Worm (Caenorhabditis elegans) whole organism, L2 larva: ENCODE measurements around the gene F41G3.6.
A peak's percentile ranks its signal among the peaks of the same experiment; 100 is the strongest.

ENCODE experiments used
- C34F6.9 ChIP-seq: fragments of 150-350 bp; optimal IDR thresholded peaks from 2 replicates; lab custom pipeline; 2014; ENCODE audit warnings: missing biosample characterization, missing genetic modification characterization
- F13H6.1 ChIP-seq: sonication (generic microtip); optimal IDR thresholded peaks from 2 replicates; lab custom pipeline; 2016; ENCODE audit warnings: missing genetic modification characterization, missing compliant biosample characterization
- R02D3.7 ChIP-seq: fragments of 150-350 bp; optimal IDR thresholded peaks from 2 replicates; lab custom pipeline; 2014; ENCODE audit warnings: missing biosample characterization, missing genetic modification characterization
- Y55F3AM.14 ChIP-seq: fragments of 200-800 bp; sonication (Bioruptor generic); optimal IDR thresholded peaks from 2 replicates; lab custom pipeline; 2018; ENCODE audit warnings: mild to moderate bottlenecking, missing genetic modification characterization, missing compliant biosample characterization
- ZK546.5 ChIP-seq: sonication (generic microtip); optimal IDR thresholded peaks from 2 replicates; lab custom pipeline; 2017; ENCODE audit warnings: missing biosample characterization, missing genetic modification characterization
- alr-1 ChIP-seq: fragments of 150-350 bp; optimal IDR thresholded peaks from 2 replicates; lab custom pipeline; 2014; ENCODE audit warnings: missing biosample characterization, missing genetic modification characterization
- aly-2 ChIP-seq: fragments of 150-350 bp; optimal IDR thresholded peaks from 2 replicates; lab custom pipeline; 2014; ENCODE audit warnings: missing biosample characterization, missing genetic modification characterization
- ama-1 ChIP-seq: fragments of 150-350 bp; optimal IDR thresholded peaks from 2 replicates; lab custom pipeline; 2018; ENCODE audit warnings: inconsistent platforms
- blmp-1 ChIP-seq: sonication (generic microtip); optimal IDR thresholded peaks from 2 replicates; lab custom pipeline; 2017; ENCODE audit warnings: missing genetic modification characterization, mild to moderate bottlenecking, missing compliant biosample characterization, antibody characterized with exemption, moderate library complexity; ENCODE audit not compliant: insufficient read depth
- ceh-16 ChIP-seq: fragments of 150-350 bp; optimal IDR thresholded peaks from 2 replicates; lab custom pipeline; 2014; ENCODE audit warnings: missing biosample characterization, missing genetic modification characterization
- ceh-82 ChIP-seq: fragments of 150-350 bp; optimal IDR thresholded peaks from 2 replicates; lab custom pipeline; 2014; ENCODE audit warnings: missing biosample characterization, missing genetic modification characterization
- crh-2 ChIP-seq: sonication (generic microtip); optimal IDR thresholded peaks from 2 replicates; lab custom pipeline; 2017; ENCODE audit warnings: missing biosample characterization, missing genetic modification characterization
- dmd-4 ChIP-seq: sonication (generic microtip); optimal IDR thresholded peaks from 2 replicates; lab custom pipeline; 2017; ENCODE audit warnings: missing biosample characterization, missing genetic modification characterization
- egl-27 ChIP-seq: sonication (generic microtip); optimal IDR thresholded peaks from 3 replicates; lab custom pipeline; 2017; ENCODE audit warnings: missing biosample characterization, missing genetic modification reagents, missing genetic modification characterization
- elt-1 ChIP-seq: fragments of 150-350 bp; optimal IDR thresholded peaks from 2 replicates; lab custom pipeline; 2014; ENCODE audit warnings: missing biosample characterization, missing genetic modification characterization
- elt-3 ChIP-seq: sonication (generic microtip); optimal IDR thresholded peaks from 2 replicates; lab custom pipeline; 2017; ENCODE audit warnings: missing biosample characterization, missing genetic modification characterization
- fos-1 ChIP-seq: fragments of 150-350 bp; optimal IDR thresholded peaks from 2 replicates; lab custom pipeline; 2014; ENCODE audit warnings: missing biosample characterization, missing genetic modification characterization
- gmeb-1 ChIP-seq: fragments of 150-350 bp; optimal IDR thresholded peaks from 2 replicates; lab custom pipeline; 2014; ENCODE audit warnings: missing biosample characterization, missing genetic modification characterization
- lin-11 ChIP-seq: fragments of 150-350 bp; sonication (generic microtip); optimal IDR thresholded peaks from 2 replicates; lab custom pipeline; 2014; ENCODE audit warnings: missing biosample characterization, missing genetic modification characterization, inconsistent platforms, mixed read lengths
- lin-13 ChIP-seq: fragments of 150-350 bp; optimal IDR thresholded peaks from 2 replicates; lab custom pipeline; 2014; ENCODE audit warnings: missing biosample characterization, missing genetic modification reagents, missing genetic modification characterization
- lin-39 ChIP-seq: fragments of 150-350 bp; optimal IDR thresholded peaks from 2 replicates; lab custom pipeline; 2014; ENCODE audit warnings: missing biosample characterization, missing genetic modification reagents, missing genetic modification characterization
- lsy-2 ChIP-seq, 2 experiments: fragments of 150-350 bp in 1 of 2; sonication (generic microtip) in 1 of 2; optimal IDR thresholded peaks; 2 replicates each; lab custom pipeline; 2014 to 2017; ENCODE audit warnings: missing biosample characterization in 2 of 2, missing genetic modification characterization in 2 of 2
- mab-5 ChIP-seq: fragments of 150-350 bp; optimal IDR thresholded peaks from 2 replicates; lab custom pipeline; 2014; ENCODE audit warnings: missing biosample characterization, missing genetic modification characterization
- mbf-1 ChIP-seq: sonication (generic microtip); optimal IDR thresholded peaks from 2 replicates; lab custom pipeline; 2017; ENCODE audit warnings: missing biosample characterization, missing genetic modification characterization
- mdl-1 ChIP-seq, 2 experiments: fragments of 150-350 bp in 1 of 2; sonication (generic microtip) in 1 of 2; optimal IDR thresholded peaks; 2 replicates each; lab custom pipeline; 2017; ENCODE audit warnings: missing biosample characterization in 2 of 2, missing genetic modification characterization in 2 of 2
- nhr-10 ChIP-seq: sonication (generic microtip); optimal IDR thresholded peaks from 2 replicates; lab custom pipeline; 2017; ENCODE audit warnings: missing biosample characterization, missing genetic modification characterization
- nhr-11 ChIP-seq: fragments of 150-350 bp; optimal IDR thresholded peaks from 2 replicates; lab custom pipeline; 2014; ENCODE audit warnings: missing biosample characterization, missing genetic modification characterization
- nhr-12 ChIP-seq: fragments of 150-350 bp; optimal IDR thresholded peaks from 2 replicates; lab custom pipeline; 2014; ENCODE audit warnings: missing biosample characterization, missing genetic modification characterization
- nhr-129 ChIP-seq: fragments of 150-350 bp; optimal IDR thresholded peaks from 2 replicates; lab custom pipeline; 2014; ENCODE audit warnings: missing biosample characterization, missing genetic modification characterization
- nhr-21 ChIP-seq: fragments of 150-350 bp; optimal IDR thresholded peaks from 2 replicates; lab custom pipeline; 2014; ENCODE audit warnings: missing biosample characterization, missing genetic modification characterization
- nhr-23 ChIP-seq: fragments of 150-350 bp; optimal IDR thresholded peaks from 2 replicates; lab custom pipeline; 2014; ENCODE audit warnings: missing biosample characterization, missing genetic modification reagents, missing genetic modification characterization
- nhr-237 ChIP-seq: fragments of 150-350 bp; optimal IDR thresholded peaks from 2 replicates; lab custom pipeline; 2014; ENCODE audit warnings: missing biosample characterization, missing genetic modification characterization
- nhr-25 ChIP-seq: fragments of 150-350 bp; sonication (generic microtip); optimal IDR thresholded peaks from 3 replicates; lab custom pipeline; 2014; ENCODE audit warnings: missing biosample characterization, missing genetic modification characterization
- nhr-6 ChIP-seq: fragments of 150-350 bp; optimal IDR thresholded peaks from 2 replicates; lab custom pipeline; 2014; ENCODE audit warnings: missing biosample characterization, missing genetic modification characterization
- nhr-77 ChIP-seq: fragments of 150-350 bp; optimal IDR thresholded peaks from 2 replicates; lab custom pipeline; 2014; ENCODE audit warnings: missing biosample characterization, missing genetic modification characterization
- peb-1 ChIP-seq: fragments of 150-350 bp; optimal IDR thresholded peaks from 2 replicates; lab custom pipeline; 2014; ENCODE audit warnings: missing biosample characterization, missing genetic modification characterization
- sem-4 ChIP-seq: fragments of 150-350 bp; optimal IDR thresholded peaks from 2 replicates; lab custom pipeline; 2014; ENCODE audit warnings: missing biosample characterization, missing genetic modification reagents, missing genetic modification characterization
- skn-1 ChIP-seq: sonication (generic microtip); optimal IDR thresholded peaks from 2 replicates; lab custom pipeline; 2017; ENCODE audit warnings: missing biosample characterization, missing genetic modification characterization
- sma-3 ChIP-seq: sonication (generic microtip); optimal IDR thresholded peaks from 2 replicates; lab custom pipeline; 2016; ENCODE audit warnings: missing genetic modification reagents, missing genetic modification characterization, missing compliant biosample characterization
- sma-9 ChIP-seq, 2 experiments: fragments of 150-350 bp in 1 of 2; sonication (generic microtip) in 1 of 2; optimal IDR thresholded peaks; 2 replicates each; lab custom pipeline; 2014 to 2016; ENCODE audit warnings: missing genetic modification characterization in 2 of 2, mild to moderate bottlenecking in 1 of 2, missing biosample characterization in 1 of 2, missing compliant biosample characterization in 1 of 2, missing genetic modification reagents in 1 of 2, moderate library complexity in 1 of 2
- snpc-4 ChIP-seq: fragments of 150-350 bp; optimal IDR thresholded peaks from 2 replicates; lab custom pipeline; 2014; ENCODE audit warnings: missing biosample characterization, missing genetic modification characterization
- unc-39 ChIP-seq: fragments of 150-350 bp; optimal IDR thresholded peaks from 2 replicates; lab custom pipeline; 2014; ENCODE audit warnings: missing biosample characterization, missing genetic modification characterization
- unc-55 ChIP-seq: fragments of 150-350 bp; sonication (generic microtip); optimal IDR thresholded peaks from 3 replicates; lab custom pipeline; 2014; ENCODE audit warnings: missing biosample characterization, missing genetic modification reagents, missing genetic modification characterization
- unc-62 ChIP-seq: fragments of 150-350 bp; optimal IDR thresholded peaks from 2 replicates; lab custom pipeline; 2014; ENCODE audit warnings: missing biosample characterization, missing genetic modification reagents, missing genetic modification characterization
- zag-1 ChIP-seq: fragments of 150-350 bp; optimal IDR thresholded peaks from 2 replicates; lab custom pipeline; 2014; ENCODE audit warnings: missing biosample characterization, missing genetic modification characterization
- ztf-1 ChIP-seq: fragments of 200-800 bp; sonication (Bioruptor generic); conservative IDR thresholded peaks from 2 replicates; pipeline ENCODE4 v1.3.6; 2022; ENCODE audit warnings: missing genetic modification characterization, missing compliant biosample characterization
- ztf-11 ChIP-seq: sonication (generic microtip); optimal IDR thresholded peaks from 2 replicates; lab custom pipeline; 2017; ENCODE audit warnings: missing biosample characterization, missing genetic modification characterization
- ztf-4 ChIP-seq: fragments of 150-350 bp; optimal IDR thresholded peaks from 2 replicates; lab custom pipeline; 2014; ENCODE audit warnings: missing biosample characterization, missing genetic modification characterization

Gene F41G3.6

DNA sequence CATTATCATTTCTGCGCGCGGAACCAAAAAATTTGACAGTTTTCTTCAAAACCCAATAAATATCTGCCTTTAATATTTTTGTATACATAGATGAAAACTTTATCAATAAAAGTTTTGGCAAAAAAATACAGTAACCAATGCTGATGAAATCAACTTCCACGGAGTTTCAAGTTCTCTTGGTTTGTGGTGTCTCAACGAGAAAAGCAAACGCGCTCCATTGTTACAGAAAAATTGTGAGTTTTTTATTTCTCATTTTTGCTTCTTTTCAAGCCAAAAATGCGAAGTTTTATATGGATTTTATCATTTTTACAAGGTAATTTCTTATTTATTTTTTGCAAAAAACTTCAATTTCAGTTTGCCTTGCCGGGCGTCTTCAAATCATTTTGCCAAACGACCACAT is 8.0 kb upstream of the F41G3.6 start, which contains the start of gene T14B4.3:
Gene T14B4.3 (plus strand): TSS at position 264 of the 400 bp plus-strand sequence.
- TF ChIP-seq lsy-2 (tag; optimal IDR thresholded peaks at IDR 0.05; lab: Kevin White, UChicago) (peak; percentile 25 to 87), skn-1 (no peak), ztf-1 (no peak), nhr-23 (tag; lab: Kevin White, UChicago) (no peak), sem-4 (tag; lab: Kevin White, UChicago) (no peak), zag-1 (no peak), Y55F3AM.14 (GFP tag; lab: Kevin White, UChicago) (no peak), unc-55 (peak; percentile 87), peb-1 (tag; lab: Kevin White, UChicago) (no peak), snpc-4 (tag; lab: Kevin White, UChicago) (peak; percentile 2), lin-39 (tag; lab: Kevin White, UChicago) (no peak), nhr-237 (tag; lab: Kevin White, UChicago) (no peak), lin-11 (no peak), ama-1 (lab: Kevin White, UChicago) (no peak), F13H6.1 (tag; lab: Kevin White, UChicago) (peak; percentile 50), ceh-82 (tag; lab: Kevin White, UChicago) (no peak), dmd-4 (tag; lab: Kevin White, UChicago) (no peak), gmeb-1 (tag; lab: Kevin White, UChicago) (peak; percentile 66), mdl-1 (tag; optimal IDR thresholded peaks at IDR 0.05; lab: Kevin White, UChicago) (no peak), ZK546.5 (tag; lab: Kevin White, UChicago) (no peak), nhr-6 (tag; lab: Kevin White, UChicago) (no peak), nhr-21 (tag; lab: Kevin White, UChicago) (peak; percentile 40), ztf-4 (tag; lab: Kevin White, UChicago) (no peak), ztf-11 (tag; lab: Kevin White, UChicago) (no peak), nhr-10 (no peak), nhr-77 (tag; lab: Kevin White, UChicago) (no peak), ceh-16 (tag; lab: Kevin White, UChicago) (no peak), blmp-1 (tag; lab: Kevin White, UChicago) (no peak), unc-39 (no peak), nhr-129 (tag; lab: Kevin White, UChicago) (peak; percentile 65), egl-27 (tag; lab: Kevin White, UChicago) (no peak), mbf-1 (tag; lab: Kevin White, UChicago) (no peak), crh-2 (tag; lab: Kevin White, UChicago) (peak; percentile 68), R02D3.7 (no peak), aly-2 (tag; lab: Kevin White, UChicago) (no peak), fos-1 (tag; lab: Kevin White, UChicago) (peak; percentile 29), elt-1 (tag; lab: Kevin White, UChicago) (no peak), nhr-25 (no peak), nhr-11 (tag; lab: Kevin White, UChicago) (no peak), lin-13 (GFP tag; lab: Kevin White, UChicago) (peak; percentile 47), sma-3 (GFP tag; lab: Kevin White, UChicago) (peak; percentile 72), unc-62 (GFP tag; lab: Kevin White, UChicago) (no peak), elt-3 (tag; lab: Kevin White, UChicago) (no peak), nhr-12 (tag; lab: Kevin White, UChicago) (no peak), C34F6.9 (tag; lab: Kevin White, UChicago) (peak; percentile 78), mab-5 (tag; lab: Kevin White, UChicago) (no peak), alr-1 (tag; lab: Kevin White, UChicago) (no peak), sma-9 (GFP tag; optimal IDR thresholded peaks at IDR 0.05; lab: Kevin White, UChicago) (peak; percentile 51), sma-9 (tag; optimal IDR thresholded peaks at IDR 0.05; lab: Kevin White, UChicago) (no peak)
